Worm (Caenorhabditis elegans) whole organism, mixed stage, embryonic: ENCODE measurements around the gene fbxb-78.

ENCODE experiments used
- M03D4.4 ChIP-seq: sonication (generic microtip); optimal IDR thresholded peaks from 2 replicates; lab custom pipeline; 2017; ENCODE audit warnings: mild to moderate bottlenecking, missing genetic modification characterization, missing compliant biosample characterization
- bed-3 ChIP-seq: fragments of 200-800 bp; sonication (Bioruptor generic); optimal IDR thresholded peaks from 3 replicates; lab custom pipeline; 2018; ENCODE audit warnings: mild to moderate bottlenecking, missing genetic modification characterization, moderate library complexity, missing compliant biosample characterization
- blmp-1 ChIP-seq: fragments of 150-350 bp; optimal IDR thresholded peaks from 2 replicates; lab custom pipeline; 2014; ENCODE audit warnings: missing biosample characterization, missing genetic modification characterization
- ceh-39 ChIP-seq: fragments of 150-350 bp; optimal IDR thresholded peaks from 2 replicates; lab custom pipeline; 2014; ENCODE audit warnings: missing biosample characterization, missing genetic modification characterization
- ceh-43 ChIP-seq: fragments of 200-800 bp; sonication (Bioruptor generic); optimal IDR thresholded peaks from 2 replicates; lab custom pipeline; 2018; ENCODE audit warnings: mild to moderate bottlenecking, missing genetic modification characterization, moderate library complexity, missing compliant biosample characterization
- ceh-83 ChIP-seq: fragments of 200-800 bp; sonication (Bioruptor generic); optimal IDR thresholded peaks from 2 replicates; lab custom pipeline; 2018; ENCODE audit warnings: mild to moderate bottlenecking, missing genetic modification characterization, missing compliant biosample characterization
- ces-1 ChIP-seq: fragments of 150-350 bp; optimal IDR thresholded peaks from 2 replicates; lab custom pipeline; 2014; ENCODE audit warnings: missing biosample characterization, missing genetic modification reagents, missing genetic modification characterization
- drap-1 ChIP-seq: fragments of 200-800 bp; sonication (Bioruptor generic); optimal IDR thresholded peaks from 3 replicates; lab custom pipeline; 2018; ENCODE audit warnings: mild to moderate bottlenecking, missing genetic modification characterization, missing compliant biosample characterization
- elt-1 ChIP-seq: sonication (generic microtip); optimal IDR thresholded peaks from 2 replicates; lab custom pipeline; 2017; ENCODE audit warnings: missing genetic modification characterization, mild to moderate bottlenecking, missing compliant biosample characterization, antibody characterized with exemption, moderate library complexity, borderline replicate concordance; ENCODE audit not compliant: insufficient read depth
- flh-1 ChIP-seq: fragments of 200-800 bp; sonication (Bioruptor generic); optimal IDR thresholded peaks from 2 replicates; lab custom pipeline; 2018; ENCODE audit warnings: mild to moderate bottlenecking, missing genetic modification characterization, moderate library complexity, missing compliant biosample characterization
- ham-2 ChIP-seq: fragments of 200-800 bp; sonication (Bioruptor generic); optimal IDR thresholded peaks from 2 replicates; lab custom pipeline; 2018; ENCODE audit warnings: mild to moderate bottlenecking, missing genetic modification characterization, missing compliant biosample characterization
- hlh-1 ChIP-seq: fragments of 150-350 bp; optimal IDR thresholded peaks from 2 replicates; lab custom pipeline; 2014; ENCODE audit warnings: missing biosample characterization, missing genetic modification reagents, missing genetic modification characterization
- lin-13 ChIP-seq: fragments of 150-350 bp; optimal IDR thresholded peaks from 2 replicates; lab custom pipeline; 2014; ENCODE audit warnings: missing biosample characterization, missing genetic modification characterization
- lin-32 ChIP-seq: fragments of 200-800 bp; sonication (Bioruptor generic); optimal IDR thresholded peaks from 2 replicates; lab custom pipeline; 2018; ENCODE audit warnings: mild to moderate bottlenecking, missing genetic modification characterization, missing compliant biosample characterization
- lsy-2 ChIP-seq: fragments of 150-350 bp; optimal IDR thresholded peaks from 2 replicates; lab custom pipeline; 2014; ENCODE audit warnings: missing biosample characterization, missing genetic modification characterization
- mab-5 ChIP-seq: fragments of 150-350 bp; optimal IDR thresholded peaks from 2 replicates; lab custom pipeline; 2014; ENCODE audit warnings: missing biosample characterization, missing genetic modification characterization
- mep-1 ChIP-seq: fragments of 150-350 bp; optimal IDR thresholded peaks from 2 replicates; lab custom pipeline; 2017; ENCODE audit warnings: missing biosample characterization, missing genetic modification reagents, missing genetic modification characterization, inconsistent platforms
- mls-2 ChIP-seq: sonication (generic microtip); optimal IDR thresholded peaks from 2 replicates; lab custom pipeline; 2016; ENCODE audit warnings: mild to moderate bottlenecking, missing genetic modification characterization, moderate library complexity, missing compliant biosample characterization
- nhr-2 ChIP-seq: fragments of 150-350 bp; optimal IDR thresholded peaks from 2 replicates; lab custom pipeline; 2014; ENCODE audit warnings: missing biosample characterization, missing genetic modification characterization
- nhr-237 ChIP-seq: fragments of 150-350 bp; optimal IDR thresholded peaks from 2 replicates; lab custom pipeline; 2014; ENCODE audit warnings: missing biosample characterization, missing genetic modification characterization
- nhr-28 ChIP-seq: fragments of 150-350 bp; optimal IDR thresholded peaks from 2 replicates; lab custom pipeline; 2014; ENCODE audit warnings: missing biosample characterization, missing genetic modification characterization
- nhr-76 ChIP-seq: sonication (generic microtip); optimal IDR thresholded peaks from 2 replicates; lab custom pipeline; 2017; ENCODE audit warnings: missing biosample characterization, missing genetic modification characterization
- snpc-4 ChIP-seq: fragments of 150-350 bp; optimal IDR thresholded peaks from 2 replicates; lab custom pipeline; 2014; ENCODE audit warnings: missing biosample characterization, missing genetic modification characterization
- sptf-1 ChIP-seq: sonication (generic microtip); optimal IDR thresholded peaks from 2 replicates; lab custom pipeline; 2017; ENCODE audit warnings: mild to moderate bottlenecking, missing genetic modification characterization, moderate library complexity, missing compliant biosample characterization
- tbx-8 ChIP-seq: fragments of 200-800 bp; sonication (Bioruptor generic); optimal IDR thresholded peaks from 2 replicates; lab custom pipeline; 2018; ENCODE audit warnings: mild to moderate bottlenecking, missing genetic modification characterization, moderate library complexity, missing compliant biosample characterization
- unc-120 ChIP-seq: sonication (generic microtip); optimal IDR thresholded peaks from 2 replicates; lab custom pipeline; 2017; ENCODE audit warnings: missing genetic modification characterization, missing compliant biosample characterization; ENCODE audit not compliant: poor library complexity, severe bottlenecking
- unc-39 ChIP-seq: fragments of 150-350 bp; optimal IDR thresholded peaks from 2 replicates; lab custom pipeline; 2014; ENCODE audit warnings: missing biosample characterization, missing genetic modification characterization
- unc-62 ChIP-seq: fragments of 150-350 bp; optimal IDR thresholded peaks from 2 replicates; lab custom pipeline; 2014; ENCODE audit warnings: missing biosample characterization, missing genetic modification reagents, missing genetic modification characterization
- zip-8 ChIP-seq: fragments of 150-350 bp; optimal IDR thresholded peaks from 2 replicates; lab custom pipeline; 2014; ENCODE audit warnings: missing biosample characterization, missing genetic modification characterization
- ztf-11 ChIP-seq: fragments of 150-350 bp; optimal IDR thresholded peaks from 2 replicates; lab custom pipeline; 2014; ENCODE audit warnings: missing biosample characterization, missing genetic modification characterization

The fbxb-78 gene

ce11 chrIV:4737258-4737657 is at the start of gene fbxb-78:
Gene fbxb-78, plus strand, starts transcription at chrIV:4737558.
- TF ChIP-seq hlh-1 (no peak), ceh-43 (GFP tag; lab: Kevin White, UChicago) (no peak), mls-2 (tag; lab: Kevin White, UChicago) (no peak), lin-32 (GFP tag; lab: Kevin White, UChicago) (no peak), ceh-39 (tag; lab: Kevin White, UChicago) (no peak), nhr-28 (tag; lab: Kevin White, UChicago) (no peak), M03D4.4 (no peak), flh-1 (GFP tag; lab: Kevin White, UChicago) (no peak), lsy-2 (tag; lab: Kevin White, UChicago) (no peak), sptf-1 (no peak)
- TF ChIP-seq, all 35 proteins: peak for 0

- no peak for TF ChIP-seq nhr-2 (tag; lab: Kevin White, UChicago)
- peak; percentile 11 for TF ChIP-seq blmp-1 (tag; lab: Kevin White, UChicago)
Observed at ce11 chrIV:4688221-4688620, 49.1 kb upstream of the fbxb-78 start, which contains the start of gene bus-4. Gene bus-4, plus strand, starts transcription at chrIV:4688269.

ce11 chrIV:4692463-4692862 is 44.9 kb upstream of the fbxb-78 start, which contains the start of gene spe-51:
Gene spe-51, plus strand, starts transcription at chrIV:4692763.
- TF ChIP-seq mls-2 (tag; lab: Kevin White, UChicago), result no peak
- TF ChIP-seq nhr-237 (tag; lab: Kevin White, UChicago), result no peak
- TF ChIP-seq sptf-1, result no peak
- TF ChIP-seq blmp-1 (tag; lab: Kevin White, UChicago), result no peak
- TF ChIP-seq unc-62 (GFP tag; lab: Kevin White, UChicago), result no peak
- TF ChIP-seq lsy-2 (tag; lab: Kevin White, UChicago), result no peak
- no peak for TF ChIP-seq nhr-2 (tag; lab: Kevin White, UChicago)
- no peak for TF ChIP-seq elt-1
- TF ChIP-seq ztf-11, result no peak
- TF ChIP-seq zip-8 (tag; lab: Kevin White, UChicago), result no peak
- no peak for TF ChIP-seq ceh-83
- no peak for TF ChIP-seq unc-120 (tag; lab: Kevin White, UChicago)
- no peak for TF ChIP-seq ham-2 (GFP tag; lab: Kevin White, UChicago)
- no peak for TF ChIP-seq bed-3 (GFP tag; lab: Kevin White, UChicago)
- no peak for TF ChIP-seq mep-1
- TF ChIP-seq lin-13 (tag; lab: Kevin White, UChicago), result no peak
- no peak for TF ChIP-seq unc-39
- TF ChIP-seq snpc-4 (tag; lab: Kevin White, UChicago), result no peak
- TF ChIP-seq lin-32 (GFP tag; lab: Kevin White, UChicago), result no peak

- TF ChIP-seq ceh-83 (no peak), ceh-43 (GFP tag; lab: Kevin White, UChicago) (no peak), mab-5 (tag; lab: Kevin White, UChicago) (no peak), lin-13 (tag; lab: Kevin White, UChicago) (no peak), blmp-1 (tag; lab: Kevin White, UChicago) (no peak)
Observed at ce11 chrIV:4703911-4704310, 33.4 kb upstream of the fbxb-78 start, which contains the start of gene ogdh-1. Gene ogdh-1, minus strand, starts transcription at chrIV:4704011.

ce11 chrIV:4705182-4705581 is 32.2 kb upstream of the fbxb-78 start:
- TF ChIP-seq mls-2 (tag; lab: Kevin White, UChicago) (peak; percentile 48), ham-2 (GFP tag; lab: Kevin White, UChicago) (peak; percentile 34), ceh-83 (no peak), mab-5 (tag; lab: Kevin White, UChicago) (no peak), lsy-2 (tag; lab: Kevin White, UChicago) (no peak), ceh-39 (tag; lab: Kevin White, UChicago) (no peak), lin-32 (GFP tag; lab: Kevin White, UChicago) (no peak), zip-8 (tag; lab: Kevin White, UChicago) (no peak), sptf-1 (peak; percentile 54), lin-13 (tag; lab: Kevin White, UChicago) (no peak), M03D4.4 (no peak), ces-1 (GFP tag; lab: Kevin White, UChicago) (no peak), nhr-76 (no peak), unc-62 (GFP tag; lab: Kevin White, UChicago) (no peak), unc-39 (no peak), nhr-28 (tag; lab: Kevin White, UChicago) (no peak), bed-3 (GFP tag; lab: Kevin White, UChicago) (no peak), unc-120 (tag; lab: Kevin White, UChicago) (no peak)

ce11 chrIV:4705922-4706321 is 31.4 kb upstream of the fbxb-78 start:
- no peak for TF ChIP-seq hlh-1
- TF ChIP-seq mls-2 (tag; lab: Kevin White, UChicago), result no peak
- TF ChIP-seq unc-39, result no peak
- no peak for TF ChIP-seq elt-1
- TF ChIP-seq tbx-8 (GFP tag; lab: Kevin White, UChicago), result no peak
- TF ChIP-seq flh-1 (GFP tag; lab: Kevin White, UChicago), result no peak
- no peak for TF ChIP-seq mab-5 (tag; lab: Kevin White, UChicago)
- no peak for TF ChIP-seq drap-1
